Fruit fly (Drosophila melanogaster): ENCODE results near the gene CG3792.

CG3792 gene

DNA sequence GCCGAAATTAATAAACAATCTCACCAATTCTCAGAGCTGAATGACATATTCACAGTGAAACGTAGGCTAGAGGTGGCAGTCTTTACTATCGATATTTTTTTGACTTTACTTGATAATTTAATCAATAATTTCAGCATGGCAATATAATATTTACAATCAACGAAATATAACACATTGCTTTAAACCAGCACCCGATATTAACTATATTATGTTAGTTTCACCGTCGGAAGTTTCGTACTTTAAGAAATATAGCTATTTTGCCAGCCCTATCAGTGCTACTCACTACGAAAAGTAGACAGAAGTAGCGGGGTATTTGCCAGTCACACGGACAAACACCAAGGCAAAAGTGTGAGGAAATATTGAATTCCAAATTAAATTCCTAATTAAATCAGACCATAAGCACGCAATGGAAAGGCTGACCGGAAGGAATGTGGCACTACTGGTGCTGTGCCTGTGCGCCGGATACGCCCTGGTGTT, 33.7 kb downstream of the CG3792 start, which contains the start of the genes CG31917, Tfb5 and SelT (continued):
- TF ChIP-seq HLH54F (GFP tag; optimal IDR thresholded peaks at IDR 0.05) (peak; percentile 59), repo (GFP tag; optimal IDR thresholded peaks at IDR 0.05) (peak; percentile 35), Atf6 (GFP tag; IDR thresholded peaks at IDR 0.05) (peak; percentile 30; the same call in 1 of the 2 replicates), Hr51 (GFP tag; optimal IDR thresholded peaks at IDR 0.05) (peak; percentile 57 to 65), B-H2 (GFP tag; optimal IDR thresholded peaks at IDR 0.05) (peak; percentile 42), CG10209 (GFP tag; optimal IDR thresholded peaks at IDR 0.05) (peak; percentile 41), salm (tag; optimal IDR thresholded peaks at IDR 0.05) (peak; percentile 10), CG2199 (GFP tag; IDR thresholded peaks at IDR 0.05) (no peak), cg (GFP tag; optimal IDR thresholded peaks at IDR 0.05) (no peak), CG7271 (tag; optimal IDR thresholded peaks at IDR 0.05) (no peak), B-H1 (GFP tag; IDR thresholded peaks at IDR 0.05) (no peak), tgo (GFP tag; IDR thresholded peaks at IDR 0.05) (peak; percentile 43; the same call in 1 of the 3 replicates), wdn (GFP tag; IDR thresholded peaks at IDR 0.05) (peak; percentile 31; the same call in 1 of the 2 replicates), Dad (GFP tag; optimal IDR thresholded peaks at IDR 0.05) (peak; percentile 65), sqz (GFP tag; optimal IDR thresholded peaks at IDR 0.05) (no peak), H15 (GFP tag; IDR thresholded peaks at IDR 0.05) (no peak), Six4 (GFP tag; optimal IDR thresholded peaks at IDR 0.05) (no peak), CG4282 (GFP tag; optimal IDR thresholded peaks at IDR 0.05) (no peak), CG10462 (GFP tag; optimal IDR thresholded peaks at IDR 0.05) (peak; percentile 12), vfl (GFP tag; optimal IDR thresholded peaks at IDR 0.05) (peak; percentile 58), Eip74EF (GFP tag; optimal IDR thresholded peaks at IDR 0.05) (peak in 1 of 2 experiments; percentile 4), nau (GFP tag; optimal IDR thresholded peaks at IDR 0.05) (no peak), CG5953 (GFP tag; IDR thresholded peaks at IDR 0.05) (no peak), mam (GFP tag; optimal IDR thresholded peaks at IDR 0.05) (peak; percentile 68), bsh (GFP tag; optimal IDR thresholded peaks at IDR 0.05) (peak in 1 of 2 experiments; percentile 40), Kr (GFP tag; optimal IDR thresholded peaks at IDR 0.05) (no peak), usp (GFP tag; optimal IDR thresholded peaks at IDR 0.05) (no peak), CG12391 (tag; optimal IDR thresholded peaks at IDR 0.05) (peak; percentile 82), CG4404 (GFP tag; IDR thresholded peaks at IDR 0.05) (no peak), CG4707 (GFP tag; optimal IDR thresholded peaks at IDR 0.05) (no peak), CG3838 (GFP tag; optimal IDR thresholded peaks at IDR 0.05) (peak; percentile 38), CG6854 (GFP tag; optimal IDR thresholded peaks at IDR 0.05) (no peak), sob (GFP tag; IDR thresholded peaks at IDR 0.05) (peak; percentile 32; the same call in 1 of the 2 replicates), btn (GFP tag; optimal IDR thresholded peaks at IDR 0.05) (no peak), abd-A (tag; optimal IDR thresholded peaks at IDR 0.05) (no peak), crp (GFP tag; optimal IDR thresholded peaks at IDR 0.05) (no peak), chif (GFP tag; optimal IDR thresholded peaks at IDR 0.05) (peak; percentile 17 to 52), ewg (GFP tag; optimal IDR thresholded peaks at IDR 0.05) (peak; percentile 36), Hr3 (GFP tag; optimal IDR thresholded peaks at IDR 0.05) (peak; percentile 53), kni (GFP tag; optimal IDR thresholded peaks at IDR 0.05) (no peak), CG6683 (GFP tag; optimal IDR thresholded peaks at IDR 0.05) (no peak), ci (GFP tag; IDR thresholded peaks at IDR 0.05) (no peak), nmo (GFP tag; optimal IDR thresholded peaks at IDR 0.05) (peak; percentile 76), Lpt (GFP tag; optimal IDR thresholded peaks at IDR 0.05) (no peak), lab (GFP tag; optimal IDR thresholded peaks at IDR 0.05) (no peak), C15 (GFP tag; IDR thresholded peaks at IDR 0.05) (no peak), HmgD (GFP tag; optimal IDR thresholded peaks at IDR 0.05) (peak; percentile 62), Meics (GFP tag; optimal IDR thresholded peaks at IDR 0.05) (no peak), scrt (GFP tag; optimal IDR thresholded peaks at IDR 0.05) (no peak), crc (GFP tag; optimal IDR thresholded peaks at IDR 0.05) (no peak)
